Fruit fly (Drosophila melanogaster) S2 (cell line): Measurements from ENCODE around the gene CG15635.

Experiments
- CG8478 ChIP-seq: fragments of >200 bp; optimal IDR thresholded peaks from 2 replicates; lab custom pipeline; 2018
- CTCF ChIP-seq, 2 experiments: fragments of >200 bp; optimal IDR thresholded peaks; 2 replicates each; lab custom pipeline; 2018

DNA sequence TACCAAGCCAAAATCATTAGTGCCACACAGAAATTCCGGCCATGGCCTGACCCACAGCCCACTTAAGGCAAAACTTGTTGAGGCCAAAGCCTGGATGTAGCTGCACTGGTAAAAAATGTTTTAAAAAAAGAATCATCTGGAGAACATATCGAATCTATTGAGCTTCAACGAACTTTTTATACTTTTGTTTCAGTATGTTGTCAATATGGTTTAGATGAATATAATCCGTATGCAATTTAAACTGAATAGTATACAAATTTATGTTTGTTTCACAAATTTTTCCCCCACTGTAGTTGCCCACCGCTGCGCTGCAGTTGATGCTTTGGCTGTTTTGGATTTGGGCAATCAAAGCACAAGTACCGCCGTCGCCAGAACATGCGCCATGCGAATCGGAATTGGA lies 7.4 kb upstream of the CG15635 start:
- TF ChIP-seq CTCF (optimal IDR thresholded peaks at IDR 0.05; lab: Kevin White, UChicago) (no peak), CG8478 (no peak)
